Worm (Caenorhabditis elegans): Measurements from ENCODE around the gene Y73F8A.1159.

Y73F8A.1159 gene

ce11 chrIV:15394544-15395125 lies 3.8 kb upstream of the Y73F8A.1159 start:
- TF ChIP-seq ama-1 (optimal IDR thresholded peaks at IDR 0.05) (no peak), fax-1 (tag; optimal IDR thresholded peaks at IDR 0.05) (no peak), K02D7.2 (tag; optimal IDR thresholded peaks at IDR 0.05) (no peak), ceh-19 (GFP tag; optimal IDR thresholded peaks at IDR 0.05) (no peak), nhr-232 (tag; optimal IDR thresholded peaks at IDR 0.05) (no peak), elt-2 (tag; optimal IDR thresholded peaks at IDR 0.05) (no peak), pat-9 (tag; optimal IDR thresholded peaks at IDR 0.05) (no peak), fkh-10 (GFP tag; optimal IDR thresholded peaks at IDR 0.05) (no peak), lim-6 (tag; optimal IDR thresholded peaks at IDR 0.05) (no peak), sox-4 (tag; optimal IDR thresholded peaks at IDR 0.05) (no peak), nhr-11 (tag; optimal IDR thresholded peaks at IDR 0.05) (no peak), hlh-8 (tag; optimal IDR thresholded peaks at IDR 0.05) (no peak), mec-3 (tag; optimal IDR thresholded peaks at IDR 0.05; ENCODE audit: borderline replicate concordance) (no peak)

ce11 chrIV:15393186-15393585 lies 2.4 kb upstream of the Y73F8A.1159 start:
- TF ChIP-seq elt-2 (tag; optimal IDR thresholded peaks at IDR 0.05): peak; percentile 76
- no peak for TF ChIP-seq madf-2 (tag; optimal IDR thresholded peaks at IDR 0.05)

DNA sequence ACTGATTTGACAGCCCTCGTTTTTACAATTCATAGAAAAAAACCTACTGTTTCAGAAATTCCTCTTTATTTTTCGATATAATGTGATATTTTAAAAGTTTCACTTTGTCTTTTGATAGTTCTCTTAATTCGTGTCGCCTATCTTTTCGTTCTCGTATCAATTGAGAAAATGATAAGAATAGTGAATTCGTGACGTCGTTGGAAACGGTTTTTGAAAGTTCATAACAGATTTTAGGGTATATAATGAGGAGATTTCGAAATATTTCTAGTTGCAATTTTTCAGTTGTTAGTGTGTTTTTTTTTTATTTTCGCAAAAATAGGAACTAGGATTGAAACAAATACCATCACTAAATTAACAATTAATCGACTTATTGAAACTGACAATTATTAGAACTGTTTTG lies 722 bp upstream of the Y73F8A.1159 start:
- TF ChIP-seq elt-4 (tag; optimal IDR thresholded peaks at IDR 0.05): no peak
- TF ChIP-seq hlh-6 (tag; optimal IDR thresholded peaks at IDR 0.05): no peak
- TF ChIP-seq ceh-18 (tag; optimal IDR thresholded peaks at IDR 0.05): no peak
- TF ChIP-seq pha-2 (tag; optimal IDR thresholded peaks at IDR 0.05): no peak

DNA sequence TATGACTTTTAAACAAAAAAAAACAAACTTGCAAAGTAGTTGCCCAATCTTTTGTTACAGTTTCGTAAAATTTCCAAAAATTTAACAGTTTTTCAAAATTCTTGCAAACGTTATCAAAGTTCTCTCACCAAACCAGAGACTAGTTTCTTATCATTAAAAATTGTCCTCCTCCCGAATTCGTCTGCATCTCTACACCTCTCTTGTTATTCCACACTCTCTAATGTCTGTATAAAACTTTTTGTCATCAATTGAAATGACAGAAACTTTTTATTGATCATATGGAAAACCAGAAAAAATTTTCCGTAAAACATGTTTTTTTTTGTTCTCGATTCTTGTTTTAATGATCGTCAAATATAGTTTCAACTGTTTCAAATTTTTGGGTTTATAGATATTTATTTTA lies 5.6 kb downstream of the Y73F8A.1159 start:
- TF ChIP-seq hlh-8 (tag; optimal IDR thresholded peaks at IDR 0.05) (no peak), ama-1 (optimal IDR thresholded peaks at IDR 0.05) (no peak), che-1 (tag; optimal IDR thresholded peaks at IDR 0.05) (no peak), zip-5 (tag; optimal IDR thresholded peaks at IDR 0.05) (no peak), ceh-9 (tag; optimal IDR thresholded peaks at IDR 0.05) (no peak), elt-2 (tag; optimal IDR thresholded peaks at IDR 0.05) (peak; percentile 44)

- no peak for TF ChIP-seq syd-9 (tag; optimal IDR thresholded peaks at IDR 0.05)
- TF ChIP-seq unc-42 (tag; optimal IDR thresholded peaks at IDR 0.05): no peak
- TF ChIP-seq rnt-1 (tag; optimal IDR thresholded peaks at IDR 0.05): no peak
- TF ChIP-seq ceh-24 (tag; optimal IDR thresholded peaks at IDR 0.05): no peak
- TF ChIP-seq lin-11 (tag; optimal IDR thresholded peaks at IDR 0.05): no peak
- no peak for TF ChIP-seq ama-1 (optimal IDR thresholded peaks at IDR 0.05)
- no peak for TF ChIP-seq ceh-18 (tag; optimal IDR thresholded peaks at IDR 0.05)
- no peak for TF ChIP-seq hlh-8 (tag; optimal IDR thresholded peaks at IDR 0.05)
- TF ChIP-seq pag-3 (tag; optimal IDR thresholded peaks at IDR 0.05; ENCODE audit: borderline replicate concordance): no peak
- TF ChIP-seq dmd-4 (tag; optimal IDR thresholded peaks at IDR 0.05; ENCODE audit: borderline replicate concordance): no peak
- TF ChIP-seq che-1 (tag; optimal IDR thresholded peaks at IDR 0.05): no peak
- TF ChIP-seq ref-2 (tag; optimal IDR thresholded peaks at IDR 0.05): no peak
- no peak for TF ChIP-seq elt-4 (tag; optimal IDR thresholded peaks at IDR 0.05)
- TF ChIP-seq madf-2 (tag; optimal IDR thresholded peaks at IDR 0.05): no peak
- no peak for TF ChIP-seq eyg-1 (tag; optimal IDR thresholded peaks at IDR 0.05)
These were observed 8.3 kb downstream of the Y73F8A.1159 start for ce11 chrIV:15382539-15382938.

- TF ChIP-seq elt-2 (tag; optimal IDR thresholded peaks at IDR 0.05): no peak
- no peak for TF ChIP-seq T23F11.4 (GFP tag; optimal IDR thresholded peaks at IDR 0.05)
- no peak for TF ChIP-seq sox-4 (tag; optimal IDR thresholded peaks at IDR 0.05)
- TF ChIP-seq unc-42 (tag; optimal IDR thresholded peaks at IDR 0.05): no peak
- TF ChIP-seq dmd-4 (tag; optimal IDR thresholded peaks at IDR 0.05; ENCODE audit: borderline replicate concordance): no peak
- TF ChIP-seq ceh-45 (GFP tag; IDR thresholded peaks at IDR 0.05): no peak
- TF ChIP-seq sdc-2 (tag; optimal IDR thresholded peaks at IDR 0.05): no peak
- TF ChIP-seq pha-2 (tag; optimal IDR thresholded peaks at IDR 0.05): no peak
- no peak for TF ChIP-seq rnt-1 (tag; optimal IDR thresholded peaks at IDR 0.05)
- no peak for TF ChIP-seq sox-2 (GFP tag; IDR thresholded peaks at IDR 0.05)
- TF ChIP-seq fkh-6 (tag; optimal IDR thresholded peaks at IDR 0.05): no peak
- no peak for TF ChIP-seq npax-4 (tag; optimal IDR thresholded peaks at IDR 0.05)
These were observed 9.0 kb downstream of the Y73F8A.1159 start for ce11 chrIV:15381826-15382225.

All from whole organism, late embryonic.